Worm (Caenorhabditis elegans) whole organism, L1 larva: Measurements from ENCODE around the gene ifd-2.

Source experiments
- C34B4.2 ChIP-seq: sonication (generic microtip); optimal IDR thresholded peaks from 2 replicates; lab custom pipeline; 2017; ENCODE audit warnings: mild to moderate bottlenecking, missing genetic modification characterization, missing compliant biosample characterization
- F16B12.6 ChIP-seq: fragments of 150-350 bp; optimal IDR thresholded peaks from 2 replicates; lab custom pipeline; 2014; ENCODE audit warnings: missing biosample characterization, missing genetic modification characterization
- Y116A8C.19 ChIP-seq: sonication (generic microtip); optimal IDR thresholded peaks from 2 replicates; lab custom pipeline; 2016; ENCODE audit warnings: missing compliant biosample characterization, missing genetic modification characterization, borderline replicate concordance
- aly-2 ChIP-seq: fragments of 150-350 bp; optimal IDR thresholded peaks from 2 replicates; lab custom pipeline; 2014; ENCODE audit warnings: missing biosample characterization, missing genetic modification characterization
- ceh-8 ChIP-seq: fragments of 200-800 bp; sonication (Bioruptor generic); optimal IDR thresholded peaks from 2 replicates; lab custom pipeline; 2018; ENCODE audit warnings: mild to moderate bottlenecking, missing genetic modification characterization, moderate library complexity, missing compliant biosample characterization
- ceh-82 ChIP-seq, 3 experiments: fragments of 150-350 bp in 1 of 3; sonication (generic microtip) in 2 of 3; optimal IDR thresholded peaks; 2 replicates each; lab custom pipeline; 2014 to 2017; ENCODE audit warnings: missing biosample characterization in 3 of 3, missing genetic modification characterization in 3 of 3
- ceh-88 ChIP-seq: fragments of 200-800 bp; sonication (Bioruptor generic); IDR thresholded peaks from 2 replicates; pipeline ENCODE4 v1.3.6; 2022; ENCODE audit warnings: missing genetic modification characterization, missing compliant biosample characterization
- ceh-90 ChIP-seq: sonication (generic microtip); optimal IDR thresholded peaks from 2 replicates; lab custom pipeline; 2016; ENCODE audit warnings: missing genetic modification characterization, missing compliant biosample characterization
- efl-1 ChIP-seq, 4 experiments: fragments of 150-350 bp; optimal IDR thresholded peaks in 3 of 4; peaks in 1 of 4; 1 replicate in 1 of 4; 2 replicates in 3 of 4; lab custom pipeline; 2014; ENCODE audit warnings: missing biosample characterization in 2 of 4, missing genetic modification characterization in 2 of 4, missing genetic modification reagents in 2 of 4
- efl-3 ChIP-seq: fragments of 200-800 bp; sonication (Bioruptor generic); optimal IDR thresholded peaks from 2 replicates; lab custom pipeline; 2018; ENCODE audit warnings: mild to moderate bottlenecking, missing genetic modification characterization, missing compliant biosample characterization
- egl-27 ChIP-seq, 2 experiments: fragments of 150-350 bp in 1 of 2; sonication (generic microtip); optimal IDR thresholded peaks; 3 replicates each; lab custom pipeline; 2017 to 2018; ENCODE audit warnings: missing biosample characterization in 2 of 2, missing genetic modification characterization in 2 of 2, missing genetic modification reagents in 2 of 2
- elt-2 ChIP-seq: sonication (generic microtip); optimal IDR thresholded peaks from 2 replicates; lab custom pipeline; 2016; ENCODE audit warnings: missing genetic modification characterization, mild to moderate bottlenecking, inconsistent platforms, missing compliant biosample characterization, missing genetic modification reagents
- elt-3 ChIP-seq, 6 experiments: fragments of 150-350 bp in 1 of 6; sonication (generic microtip); optimal IDR thresholded peaks; 2 replicates each; lab custom pipeline; 2017 to 2018; ENCODE audit warnings: missing biosample characterization in 6 of 6, missing genetic modification characterization in 6 of 6, inconsistent platforms in 1 of 6
- fkh-10 ChIP-seq: sonication (generic microtip); optimal IDR thresholded peaks from 2 replicates; lab custom pipeline; 2017; ENCODE audit warnings: missing biosample characterization, missing genetic modification reagents, missing genetic modification characterization
- fkh-8 ChIP-seq: sonication (generic microtip); optimal IDR thresholded peaks from 2 replicates; lab custom pipeline; 2016; ENCODE audit warnings: mild to moderate bottlenecking, missing genetic modification characterization, missing compliant biosample characterization
- fos-1 ChIP-seq: fragments of 150-350 bp; optimal IDR thresholded peaks from 2 replicates; lab custom pipeline; 2014; ENCODE audit warnings: missing biosample characterization, missing genetic modification characterization
- hlh-17 ChIP-seq: fragments of 200-800 bp; sonication (Bioruptor generic); optimal IDR thresholded peaks from 2 replicates; lab custom pipeline; 2018; ENCODE audit warnings: missing genetic modification characterization, mild to moderate bottlenecking, missing compliant biosample characterization, moderate library complexity, borderline replicate concordance
- hpl-2 ChIP-seq: fragments of 150-350 bp; optimal IDR thresholded peaks from 2 replicates; lab custom pipeline; 2014; ENCODE audit warnings: missing biosample characterization, missing genetic modification reagents, missing genetic modification characterization
- irx-1 ChIP-seq: sonication (generic microtip); optimal IDR thresholded peaks from 2 replicates; lab custom pipeline; 2016; ENCODE audit warnings: missing genetic modification characterization, missing compliant biosample characterization
- isw-1 ChIP-seq: fragments of 200-800 bp; sonication (Bioruptor generic); IDR thresholded peaks from 2 replicates; pipeline ENCODE4 v1.3.6; 2022; ENCODE audit warnings: missing genetic modification characterization, missing compliant biosample characterization
- jun-1 ChIP-seq: fragments of 150-350 bp; optimal IDR thresholded peaks from 2 replicates; lab custom pipeline; 2014; ENCODE audit warnings: missing biosample characterization, missing genetic modification reagents, missing genetic modification characterization
- lin-13 ChIP-seq: fragments of 150-350 bp; optimal IDR thresholded peaks from 2 replicates; lab custom pipeline; 2014; ENCODE audit warnings: missing biosample characterization, missing genetic modification reagents, missing genetic modification characterization
- lin-14 ChIP-seq: fragments of 200-800 bp; sonication (Bioruptor generic); optimal IDR thresholded peaks from 2 replicates; lab custom pipeline; 2018; ENCODE audit warnings: mild to moderate bottlenecking, missing genetic modification characterization, moderate library complexity, missing compliant biosample characterization
- lin-15B ChIP-seq: fragments of 150-350 bp; sonication (generic microtip); optimal IDR thresholded peaks from 3 replicates; lab custom pipeline; 2014; ENCODE audit warnings: missing biosample characterization, missing genetic modification characterization
- lin-39 ChIP-seq: fragments of 150-350 bp; optimal IDR thresholded peaks from 2 replicates; lab custom pipeline; 2014; ENCODE audit warnings: missing biosample characterization, missing genetic modification reagents, missing genetic modification characterization
- lsy-2 ChIP-seq, 2 experiments: fragments of 150-350 bp; optimal IDR thresholded peaks; 2 replicates each; lab custom pipeline; 2014; ENCODE audit warnings: missing biosample characterization in 2 of 2, missing genetic modification characterization in 2 of 2
- mab-9 ChIP-seq: fragments of 200-800 bp; sonication (Bioruptor generic); IDR thresholded peaks from 2 replicates; pipeline ENCODE4 v1.3.6; 2022; ENCODE audit warnings: missing genetic modification reagents, missing genetic modification characterization, missing compliant biosample characterization
- mdl-1 ChIP-seq, 2 experiments: fragments of 150-350 bp; optimal IDR thresholded peaks; 2 replicates each; lab custom pipeline; 2014 to 2017; ENCODE audit warnings: missing biosample characterization in 2 of 2, missing genetic modification characterization in 2 of 2, inconsistent platforms in 1 of 2
- mef-2 ChIP-seq: fragments of 150-350 bp; optimal IDR thresholded peaks from 2 replicates; lab custom pipeline; 2014; ENCODE audit warnings: missing biosample characterization, missing genetic modification characterization
- nhr-11 ChIP-seq: fragments of 150-350 bp; optimal IDR thresholded peaks from 2 replicates; lab custom pipeline; 2014; ENCODE audit warnings: missing biosample characterization, missing genetic modification characterization
- nhr-12 ChIP-seq: sonication (generic microtip); optimal IDR thresholded peaks from 2 replicates; lab custom pipeline; 2017; ENCODE audit warnings: missing biosample characterization, missing genetic modification characterization
- nhr-19 ChIP-seq: fragments of 200-800 bp; sonication (Bioruptor generic); conservative IDR thresholded peaks from 2 replicates; pipeline ENCODE4 v1.3.6; 2022; ENCODE audit warnings: missing genetic modification characterization, missing compliant biosample characterization
- nhr-237 ChIP-seq: fragments of 150-350 bp; optimal IDR thresholded peaks from 2 replicates; lab custom pipeline; 2014; ENCODE audit warnings: missing biosample characterization, missing genetic modification characterization
- nhr-28 ChIP-seq: fragments of 150-350 bp; optimal IDR thresholded peaks from 2 replicates; lab custom pipeline; 2014; ENCODE audit warnings: missing biosample characterization, missing genetic modification characterization
- nhr-71 ChIP-seq: sonication (generic microtip); optimal IDR thresholded peaks from 2 replicates; lab custom pipeline; 2016; ENCODE audit warnings: mild to moderate bottlenecking, missing genetic modification characterization, moderate library complexity, missing compliant biosample characterization
- nhr-84 ChIP-seq: sonication (generic microtip); optimal IDR thresholded peaks from 2 replicates; lab custom pipeline; 2017; ENCODE audit warnings: missing biosample characterization, missing genetic modification characterization
- nhr-85 ChIP-seq: sonication (generic microtip); peaks from one replicate; lab custom pipeline; 2016; ENCODE audit warnings: missing genetic modification characterization, inconsistent platforms, missing compliant biosample characterization
- nhr-90 ChIP-seq: sonication (generic microtip); optimal IDR thresholded peaks from 2 replicates; lab custom pipeline; 2016; ENCODE audit warnings: mild to moderate bottlenecking, missing genetic modification characterization, missing compliant biosample characterization; ENCODE audit not compliant: poor library complexity
- pax-3 ChIP-seq: fragments of 200-800 bp; sonication (Bioruptor generic); optimal IDR thresholded peaks from 2 replicates; lab custom pipeline; 2018; ENCODE audit warnings: mild to moderate bottlenecking, missing genetic modification characterization, moderate library complexity, missing compliant biosample characterization
- rnt-1 ChIP-seq: sonication (generic microtip); optimal IDR thresholded peaks from 2 replicates; lab custom pipeline; 2016; ENCODE audit warnings: mild to moderate bottlenecking, missing genetic modification characterization, moderate library complexity, missing compliant biosample characterization
- skn-1 ChIP-seq: fragments of 150-350 bp; optimal IDR thresholded peaks from 2 replicates; lab custom pipeline; 2014; ENCODE audit warnings: missing biosample characterization, missing genetic modification characterization
- snpc-4 ChIP-seq: fragments of 150-350 bp; optimal IDR thresholded peaks from 2 replicates; lab custom pipeline; 2014; ENCODE audit warnings: missing biosample characterization, missing genetic modification characterization
- sptf-1 ChIP-seq: fragments of 150-350 bp; optimal IDR thresholded peaks from 2 replicates; lab custom pipeline; 2014; ENCODE audit warnings: missing biosample characterization, missing genetic modification characterization
- swsn-7 ChIP-seq: sonication (generic microtip); optimal IDR thresholded peaks from 2 replicates; lab custom pipeline; 2016; ENCODE audit warnings: missing genetic modification characterization, missing compliant biosample characterization
- tbx-2 ChIP-seq: sonication (generic microtip); optimal IDR thresholded peaks from 2 replicates; lab custom pipeline; 2016; ENCODE audit warnings: missing genetic modification characterization, missing compliant biosample characterization
- unc-130 ChIP-seq: fragments of 150-350 bp; optimal IDR thresholded peaks from 2 replicates; lab custom pipeline; 2017; ENCODE audit warnings: missing biosample characterization, missing genetic modification characterization, inconsistent platforms
- unc-62 ChIP-seq: fragments of 150-350 bp; optimal IDR thresholded peaks from 2 replicates; lab custom pipeline; 2014; ENCODE audit warnings: missing biosample characterization, missing genetic modification reagents, missing genetic modification characterization
- unc-98 ChIP-seq: fragments of 200-800 bp; sonication (Bioruptor generic); IDR thresholded peaks from 2 replicates; pipeline ENCODE4 v1.3.6; 2022; ENCODE audit warnings: missing genetic modification characterization, missing compliant biosample characterization
- ztf-11 ChIP-seq, 2 experiments: sonication (generic microtip); optimal IDR thresholded peaks; 2 replicates each; lab custom pipeline; 2016 to 2017; ENCODE audit warnings: missing genetic modification characterization in 2 of 2, missing biosample characterization in 1 of 2, missing compliant biosample characterization in 1 of 2
- ztf-4 ChIP-seq: fragments of 150-350 bp; optimal IDR thresholded peaks from 2 replicates; lab custom pipeline; 2014; ENCODE audit warnings: missing biosample characterization, missing genetic modification characterization

ifd-2 gene

DNA sequence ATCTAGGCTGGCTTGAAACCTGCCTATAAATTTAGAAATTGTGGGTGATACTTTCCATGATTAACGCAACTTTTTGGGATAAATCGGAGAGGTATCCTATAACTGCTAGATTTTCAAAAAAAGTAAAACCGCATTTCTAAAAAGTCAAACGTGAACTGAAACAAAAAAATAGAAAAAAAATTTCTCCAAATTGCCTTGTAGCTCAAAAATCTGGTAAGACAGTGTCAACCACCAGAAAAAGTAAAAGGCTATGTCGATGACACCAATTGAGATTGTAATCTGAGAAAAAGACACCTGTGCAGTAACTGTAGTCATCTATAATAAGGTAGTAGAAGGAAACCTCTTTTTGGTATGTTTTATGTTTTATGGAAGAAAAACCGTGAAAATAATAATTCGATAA is 12.9 kb upstream of the ifd-2 start, which contains the start of gene wdr-54:
Gene wdr-54, plus strand, starts transcription at position 301 of the 400 bp plus-strand sequence.
- TF ChIP-seq lin-39 (no peak), nhr-11 (tag; lab: Kevin White, UChicago) (no peak), nhr-71 (tag; lab: Kevin White, UChicago) (no peak), irx-1 (tag; lab: Kevin White, UChicago) (no peak), rnt-1 (no peak), lin-13 (GFP tag; lab: Kevin White, UChicago) (no peak), mab-9 (GFP tag; lab: Robert Waterston, UW) (no peak), isw-1 (GFP tag; lab: Robert Waterston, UW) (no peak), lsy-2 (tag; optimal IDR thresholded peaks at IDR 0.05; lab: Kevin White, UChicago) (no peak), ztf-4 (tag; lab: Kevin White, UChicago) (no peak)

DNA sequence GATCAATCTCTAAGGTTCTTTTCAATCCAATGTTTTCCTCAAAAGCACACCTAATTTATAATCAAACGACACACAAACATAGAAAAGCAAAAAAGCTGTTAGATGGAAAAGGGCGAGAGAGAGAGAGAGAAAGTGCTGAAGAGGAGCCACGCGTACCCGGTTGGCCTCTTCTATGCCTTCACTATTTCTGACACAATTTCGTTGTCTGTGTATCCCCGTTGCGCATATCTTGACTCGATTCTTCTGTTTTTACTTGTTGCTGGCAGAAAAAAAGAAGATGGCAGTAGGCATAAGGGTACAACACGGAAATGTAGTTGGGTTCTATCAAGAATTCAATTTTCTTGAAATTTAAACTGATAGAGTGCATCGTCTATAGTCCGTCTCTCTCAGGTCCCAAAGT is 11.8 kb upstream of the ifd-2 start:
- TF ChIP-seq pax-3 (tag; lab: Kevin White, UChicago) (no peak), aly-2 (no peak), efl-1 (optimal IDR thresholded peaks at IDR 0.05; lab: Kevin White, UChicago) (peak; percentile 34 to 69), efl-1 (GFP tag; optimal IDR thresholded peaks at IDR 0.05 in 1 of 2; lab: Kevin White, UChicago) (peak in 1 of 2 experiments; percentile 85), nhr-71 (tag; lab: Kevin White, UChicago) (peak; percentile 81), nhr-28 (no peak), nhr-19 (no peak; the same call in 1 of the 2 replicates), mef-2 (tag; lab: Kevin White, UChicago) (no peak), skn-1 (tag; lab: Kevin White, UChicago) (peak; percentile 83), lin-14 (GFP tag; lab: Kevin White, UChicago) (peak; percentile 93), ceh-90 (no peak), hlh-17 (GFP tag; lab: Kevin White, UChicago) (no peak), nhr-11 (tag; lab: Kevin White, UChicago) (peak; percentile 40), unc-98 (GFP tag; lab: Robert Waterston, UW) (no peak), snpc-4 (tag; lab: Kevin White, UChicago) (no peak), tbx-2 (peak; percentile 77), nhr-84 (no peak), unc-62 (no peak), irx-1 (tag; lab: Kevin White, UChicago) (peak; percentile 50), nhr-85 (peak; percentile 42), unc-130 (no peak), nhr-90 (tag; lab: Kevin White, UChicago) (no peak), nhr-12 (tag; lab: Kevin White, UChicago) (no peak), ceh-88 (no peak), C34B4.2 (tag; lab: Kevin White, UChicago) (no peak), rnt-1 (peak; percentile 54), egl-27 (tag; optimal IDR thresholded peaks at IDR 0.05; lab: Kevin White, UChicago) (no peak), jun-1 (tag; lab: Kevin White, UChicago) (peak; percentile 7), fkh-10 (GFP tag; lab: Kevin White, UChicago) (peak; percentile 93), efl-3 (GFP tag; lab: Kevin White, UChicago) (no peak), ceh-82 (tag; optimal IDR thresholded peaks at IDR 0.05; lab: Kevin White, UChicago) (peak; percentile 26 to 50 (median 41)), ztf-11 (tag; optimal IDR thresholded peaks at IDR 0.05; lab: Kevin White, UChicago) (no peak), fkh-8 (tag; lab: Kevin White, UChicago) (peak; percentile 76), elt-3 (tag; optimal IDR thresholded peaks at IDR 0.05; lab: Kevin White, UChicago) (no peak), mdl-1 (tag; optimal IDR thresholded peaks at IDR 0.05; lab: Kevin White, UChicago) (peak in 1 of 2 experiments; percentile 68), elt-2 (no peak), swsn-7 (tag; lab: Kevin White, UChicago) (peak; percentile 72), nhr-237 (tag; lab: Kevin White, UChicago) (peak; percentile 45), F16B12.6 (tag; lab: Kevin White, UChicago) (no peak), ceh-8 (GFP tag; lab: Kevin White, UChicago) (peak; percentile 59), Y116A8C.19 (tag; lab: Kevin White, UChicago) (no peak), hpl-2 (GFP tag; lab: Kevin White, UChicago) (no peak), lin-15B (tag; lab: Kevin White, UChicago) (no peak), ztf-4 (tag; lab: Kevin White, UChicago) (no peak), fos-1 (tag; lab: Kevin White, UChicago) (peak; percentile 78), sptf-1 (tag; lab: Kevin White, UChicago) (no peak)
